Fruit fly (Drosophila melanogaster): ENCODE results near the gene CG31221.

Gene CG31221

dm6 chr3R:19460409-19461217 lies 48.1 kb downstream of the CG31221 start, which contains the start of gene Dys (continued):
- TF ChIP-seq D (optimal IDR thresholded peaks at IDR 0.05) (no peak), D (GFP tag; optimal IDR thresholded peaks at IDR 0.05) (peak; percentile 72), CG10267 (tag; optimal IDR thresholded peaks at IDR 0.05) (peak; percentile 76), phol (tag; optimal IDR thresholded peaks at IDR 0.05) (peak; percentile 89), Chrac-16 (GFP tag; optimal IDR thresholded peaks at IDR 0.05) (peak; percentile 82), Hmx (GFP tag; optimal IDR thresholded peaks at IDR 0.05) (peak; percentile 75), bigmax (GFP tag; optimal IDR thresholded peaks at IDR 0.05) (no peak), NC2β (GFP tag; optimal IDR thresholded peaks at IDR 0.05) (peak; percentile 75), CG15696 (tag; optimal IDR thresholded peaks at IDR 0.05) (peak; percentile 75), Nf-YA (GFP tag; IDR thresholded peaks at IDR 0.05) (no peak; the same call in 1 of the 2 replicates), Sox100B (GFP tag; optimal IDR thresholded peaks at IDR 0.05) (peak; percentile 79), kay (GFP tag; optimal IDR thresholded peaks at IDR 0.05) (peak; percentile 82), knrl (GFP tag; IDR thresholded peaks at IDR 0.05; ENCODE audit: partially characterized antibody) (no peak), gt (GFP tag; IDR thresholded peaks at IDR 0.05) (0 out of 2 replicates have a peak, but pooled peaks have one; percentile 40), Bdp1 (GFP tag; optimal IDR thresholded peaks at IDR 0.05) (peak; percentile 62), gce (GFP tag; IDR thresholded peaks at IDR 0.05) (no peak), Oaz (GFP tag; IDR thresholded peaks at IDR 0.05) (peak; percentile 53; the same call in 1 of the 2 replicates), H15 (GFP tag; IDR thresholded peaks at IDR 0.05) (peak; percentile 86), ci (GFP tag; IDR thresholded peaks at IDR 0.05) (no peak; the same call in 2 of the 3 replicates), Myb (GFP tag; optimal IDR thresholded peaks at IDR 0.05) (peak; percentile 64), crp (GFP tag; optimal IDR thresholded peaks at IDR 0.05) (peak in 1 of 2 experiments; percentile 41), Dek (tag; optimal IDR thresholded peaks at IDR 0.05) (peak; percentile 85), org-1 (GFP tag; optimal IDR thresholded peaks at IDR 0.05) (peak; percentile 79), D19A (tag; optimal IDR thresholded peaks at IDR 0.05) (peak; percentile 88), B-H2 (GFP tag; optimal IDR thresholded peaks at IDR 0.05) (peak; percentile 3), ind (GFP tag; optimal IDR thresholded peaks at IDR 0.05) (peak; percentile 90), CG7745 (tag; optimal IDR thresholded peaks at IDR 0.05) (peak; percentile 93), Lim3 (GFP tag; IDR thresholded peaks at IDR 0.05) (no peak), Xbp1 (GFP tag; optimal IDR thresholded peaks at IDR 0.05) (peak; percentile 86), Nf-YC (tag; optimal IDR thresholded peaks at IDR 0.05) (no peak), onecut (GFP tag; IDR thresholded peaks at IDR 0.05) (peak; percentile 77), MESR4 (GFP tag; optimal IDR thresholded peaks at IDR 0.05) (no peak), CG7987 (GFP tag; optimal IDR thresholded peaks at IDR 0.05) (no peak), sna (GFP tag; IDR thresholded peaks at IDR 0.05; ENCODE audit: partially characterized antibody) (no peak), z (GFP tag; IDR thresholded peaks at IDR 0.05) (peak; percentile 71; the same call in 2 of the 3 replicates), MBD-R2 (GFP tag; IDR thresholded peaks at IDR 0.05) (peak; percentile 70; the same call in 1 of the 2 replicates), Ada2b (GFP tag; IDR thresholded peaks at IDR 0.05) (peak; percentile 85), CG1792 (GFP tag; optimal IDR thresholded peaks at IDR 0.05) (peak; percentile 81), tgo (GFP tag; IDR thresholded peaks at IDR 0.05) (peak; percentile 87), sens (GFP tag) (peak; percentile 98), tio (GFP tag; optimal IDR thresholded peaks at IDR 0.05) (peak; percentile 68), Tbp (GFP tag; optimal IDR thresholded peaks at IDR 0.05) (no peak), pzg (GFP tag; optimal IDR thresholded peaks at IDR 0.05) (no peak), so (GFP tag; IDR thresholded peaks at IDR 0.05) (no peak; the same call in 1 of the 3 replicates), CG14014 (GFP tag; IDR thresholded peaks at IDR 0.05) (peak; percentile 86), CG14860 (GFP tag; IDR thresholded peaks at IDR 0.05; ENCODE audit: partially characterized antibody) (no peak), Neu2 (GFP tag; optimal IDR thresholded peaks at IDR 0.05; ENCODE audit: borderline replicate concordance) (no peak), ttk (GFP tag; IDR thresholded peaks at IDR 0.05) (no peak; the same call in none of the 2 replicates), ac (GFP tag; optimal IDR thresholded peaks at IDR 0.05) (no peak)

All from whole organism, embryonic.